Worm (Caenorhabditis elegans) whole organism, L3 larva: ENCODE data around the gene ztf-31.

Source experiments
- R02D3.7 ChIP-seq: fragments of 150-350 bp; optimal IDR thresholded peaks from 2 replicates; lab custom pipeline; 2014; ENCODE audit warnings: missing biosample characterization, missing genetic modification characterization
- ZK546.5 ChIP-seq: sonication (generic microtip); optimal IDR thresholded peaks from 2 replicates; lab custom pipeline; 2017; ENCODE audit warnings: missing biosample characterization, missing genetic modification characterization
- aly-2 ChIP-seq: fragments of 150-350 bp; optimal IDR thresholded peaks from 2 replicates; lab custom pipeline; 2014; ENCODE audit warnings: missing biosample characterization, missing genetic modification characterization
- ama-1 ChIP-seq: fragments of 150-350 bp; optimal IDR thresholded peaks from 2 replicates; lab custom pipeline; 2018
- ceh-16 ChIP-seq: sonication (generic microtip); optimal IDR thresholded peaks from 2 replicates; lab custom pipeline; 2017; ENCODE audit warnings: missing biosample characterization, missing genetic modification characterization
- ceh-28 ChIP-seq: fragments of 150-350 bp; optimal IDR thresholded peaks from 2 replicates; lab custom pipeline; 2014; ENCODE audit warnings: missing biosample characterization, missing genetic modification reagents, missing genetic modification characterization
- ceh-82 ChIP-seq: fragments of 150-350 bp; optimal IDR thresholded peaks from 2 replicates; lab custom pipeline; 2014; ENCODE audit warnings: missing biosample characterization, missing genetic modification characterization
- ceh-9 ChIP-seq: sonication (generic microtip); optimal IDR thresholded peaks from 2 replicates; lab custom pipeline; 2018; ENCODE audit warnings: missing biosample characterization, missing genetic modification characterization
- daf-12 ChIP-seq: fragments of 150-350 bp; optimal IDR thresholded peaks from 2 replicates; lab custom pipeline; 2014; ENCODE audit warnings: missing biosample characterization, missing genetic modification reagents, missing genetic modification characterization
- egl-27 ChIP-seq: sonication (generic microtip); optimal IDR thresholded peaks from 4 replicates; lab custom pipeline; 2017; ENCODE audit warnings: missing biosample characterization, missing genetic modification reagents, missing genetic modification characterization
- egl-5 ChIP-seq: fragments of 150-350 bp; optimal IDR thresholded peaks from 2 replicates; lab custom pipeline; 2017; ENCODE audit warnings: missing biosample characterization, missing genetic modification reagents, missing genetic modification characterization, inconsistent platforms
- elt-1 ChIP-seq: fragments of 150-350 bp; optimal IDR thresholded peaks from 2 replicates; lab custom pipeline; 2014; ENCODE audit warnings: missing biosample characterization, missing genetic modification characterization
- elt-2 ChIP-seq: sonication (generic microtip); optimal IDR thresholded peaks from 2 replicates; lab custom pipeline; 2016; ENCODE audit warnings: missing genetic modification reagents, mild to moderate bottlenecking, missing genetic modification characterization, missing compliant biosample characterization
- elt-3 ChIP-seq, 3 experiments: fragments of 150-350 bp in 1 of 3; sonication (generic microtip) in 2 of 3; optimal IDR thresholded peaks; 2 replicates in 2 of 3; 4 replicates in 1 of 3; lab custom pipeline; 2014 to 2017; ENCODE audit warnings: missing biosample characterization in 3 of 3, missing genetic modification characterization in 3 of 3
- eor-1 ChIP-seq, 2 experiments: fragments of 150-350 bp; optimal IDR thresholded peaks; 2 replicates each; lab custom pipeline; 2014 to 2018; ENCODE audit warnings: missing biosample characterization in 2 of 2, missing genetic modification characterization in 2 of 2
- fkh-10 ChIP-seq: sonication (generic microtip); optimal IDR thresholded peaks from 2 replicates; lab custom pipeline; 2017; ENCODE audit warnings: missing biosample characterization, missing genetic modification reagents, missing genetic modification characterization
- fkh-2 ChIP-seq: fragments of 150-350 bp; optimal IDR thresholded peaks from 2 replicates; lab custom pipeline; 2014; ENCODE audit warnings: missing biosample characterization, missing genetic modification reagents, missing genetic modification characterization
- fos-1 ChIP-seq: fragments of 150-350 bp; optimal IDR thresholded peaks from 2 replicates; lab custom pipeline; 2014; ENCODE audit warnings: missing biosample characterization, missing genetic modification characterization
- hmg-11 ChIP-seq: sonication (generic microtip); optimal IDR thresholded peaks from 2 replicates; lab custom pipeline; 2016; ENCODE audit warnings: missing genetic modification characterization, missing compliant biosample characterization
- jun-1 ChIP-seq: fragments of 150-350 bp; optimal IDR thresholded peaks from 2 replicates; lab custom pipeline; 2014; ENCODE audit warnings: missing biosample characterization, missing genetic modification reagents, missing genetic modification characterization
- lin-15B ChIP-seq: fragments of 150-350 bp; optimal IDR thresholded peaks from 2 replicates; lab custom pipeline; 2014; ENCODE audit warnings: missing biosample characterization, missing genetic modification characterization
- lin-39 ChIP-seq: fragments of 150-350 bp; optimal IDR thresholded peaks from 2 replicates; lab custom pipeline; 2018; ENCODE audit warnings: missing biosample characterization, missing genetic modification reagents, missing genetic modification characterization
- lsy-12 ChIP-seq: sonication (generic microtip); optimal IDR thresholded peaks from 2 replicates; lab custom pipeline; 2016; ENCODE audit warnings: mild to moderate bottlenecking, missing genetic modification characterization, missing compliant biosample characterization
- mdl-1 ChIP-seq: fragments of 150-350 bp; optimal IDR thresholded peaks from 2 replicates; lab custom pipeline; 2014; ENCODE audit warnings: missing biosample characterization, missing genetic modification characterization
- mml-1 ChIP-seq: fragments of 150-350 bp; sonication (generic microtip); optimal IDR thresholded peaks from 3 replicates; lab custom pipeline; 2014; ENCODE audit warnings: missing biosample characterization, missing genetic modification characterization
- nfya-1 ChIP-seq: sonication (generic microtip); optimal IDR thresholded peaks from 2 replicates; lab custom pipeline; 2017; ENCODE audit warnings: missing genetic modification characterization, mild to moderate bottlenecking, missing compliant biosample characterization, antibody characterized with exemption, moderate library complexity; ENCODE audit not compliant: insufficient read depth
- nhr-11 ChIP-seq: fragments of 150-350 bp; optimal IDR thresholded peaks from 2 replicates; lab custom pipeline; 2014; ENCODE audit warnings: missing biosample characterization, missing genetic modification characterization
- nhr-12 ChIP-seq: fragments of 150-350 bp; optimal IDR thresholded peaks from 2 replicates; lab custom pipeline; 2014; ENCODE audit warnings: missing biosample characterization, missing genetic modification characterization
- nhr-23 ChIP-seq: fragments of 150-350 bp; optimal IDR thresholded peaks from 2 replicates; lab custom pipeline; 2014; ENCODE audit warnings: missing biosample characterization, missing genetic modification reagents, missing genetic modification characterization
- nhr-237 ChIP-seq: fragments of 150-350 bp; optimal IDR thresholded peaks from 2 replicates; lab custom pipeline; 2014; ENCODE audit warnings: missing biosample characterization, missing genetic modification characterization
- nhr-25 ChIP-seq: sonication (generic microtip); optimal IDR thresholded peaks from 2 replicates; lab custom pipeline; 2017; ENCODE audit warnings: missing biosample characterization, missing genetic modification characterization
- nhr-28 ChIP-seq: fragments of 150-350 bp; optimal IDR thresholded peaks from 2 replicates; lab custom pipeline; 2014; ENCODE audit warnings: missing biosample characterization, missing genetic modification characterization
- nhr-43 ChIP-seq: sonication (generic microtip); optimal IDR thresholded peaks from 2 replicates; lab custom pipeline; 2016; ENCODE audit warnings: mild to moderate bottlenecking, missing genetic modification characterization, missing compliant biosample characterization; ENCODE audit not compliant: poor library complexity, severe bottlenecking
- nhr-67 ChIP-seq: fragments of 150-350 bp; optimal IDR thresholded peaks from 2 replicates; lab custom pipeline; 2014; ENCODE audit warnings: missing biosample characterization, missing genetic modification characterization
- nhr-76 ChIP-seq: fragments of 150-350 bp; sonication (generic microtip); optimal IDR thresholded peaks from 5 replicates; lab custom pipeline; 2014; ENCODE audit warnings: missing biosample characterization, missing genetic modification characterization
- nhr-77 ChIP-seq: fragments of 150-350 bp; optimal IDR thresholded peaks from 2 replicates; lab custom pipeline; 2014; ENCODE audit warnings: missing biosample characterization, missing genetic modification characterization
- pha-4 ChIP-seq: fragments of 150-350 bp; optimal IDR thresholded peaks from 2 replicates; lab custom pipeline; 2014; ENCODE audit warnings: missing biosample characterization, missing genetic modification reagents, missing genetic modification characterization
- pqm-1 ChIP-seq: fragments of 150-350 bp; optimal IDR thresholded peaks from 2 replicates; lab custom pipeline; 2017; ENCODE audit warnings: missing biosample characterization, missing genetic modification characterization, inconsistent platforms
- sea-2 ChIP-seq: fragments of 150-350 bp; sonication (generic microtip); optimal IDR thresholded peaks from 4 replicates; lab custom pipeline; 2014; ENCODE audit warnings: missing biosample characterization, missing genetic modification reagents, missing genetic modification characterization
- skn-1 ChIP-seq: fragments of 150-350 bp; optimal IDR thresholded peaks from 2 replicates; lab custom pipeline; 2014; ENCODE audit warnings: missing biosample characterization, missing genetic modification characterization
- snpc-4 ChIP-seq: fragments of 150-350 bp; optimal IDR thresholded peaks from 2 replicates; lab custom pipeline; 2014; ENCODE audit warnings: missing biosample characterization, missing genetic modification characterization
- tbx-2 ChIP-seq: sonication (generic microtip); optimal IDR thresholded peaks from 2 replicates; lab custom pipeline; 2016; ENCODE audit warnings: mild to moderate bottlenecking, missing genetic modification characterization, missing compliant biosample characterization
- unc-39 ChIP-seq: sonication (generic microtip); optimal IDR thresholded peaks from 4 replicates; lab custom pipeline; 2017; ENCODE audit warnings: missing biosample characterization, missing genetic modification characterization
- unc-62 ChIP-seq: fragments of 150-350 bp; sonication (generic microtip); optimal IDR thresholded peaks from 4 replicates; lab custom pipeline; 2014; ENCODE audit warnings: missing biosample characterization, missing genetic modification reagents, missing genetic modification characterization
- zag-1 ChIP-seq: fragments of 150-350 bp; optimal IDR thresholded peaks from 2 replicates; lab custom pipeline; 2014; ENCODE audit warnings: missing biosample characterization, missing genetic modification characterization
- ztf-11 ChIP-seq: fragments of 150-350 bp; optimal IDR thresholded peaks from 2 replicates; lab custom pipeline; 2014; ENCODE audit warnings: missing biosample characterization, missing genetic modification characterization
- ztf-4 ChIP-seq: fragments of 150-350 bp; optimal IDR thresholded peaks from 2 replicates; lab custom pipeline; 2014; ENCODE audit warnings: missing biosample characterization, missing genetic modification characterization

Gene ztf-31

ce11 chrIII:7278491-7278890, 37.3 kb downstream of the ztf-31 start:
- TF ChIP-seq nhr-237 (no peak), daf-12 (tag; lab: Kevin White, UChicago) (no peak), snpc-4 (tag; lab: Kevin White, UChicago) (peak; percentile 99), hmg-11 (tag; lab: Kevin White, UChicago) (peak; percentile 49), fkh-2 (tag; lab: Kevin White, UChicago) (no peak), jun-1 (tag; lab: Kevin White, UChicago) (peak; percentile 56), aly-2 (no peak), elt-2 (tag; lab: Kevin White, UChicago) (peak; percentile 45), nhr-67 (no peak), ceh-9 (tag; lab: Kevin White, UChicago) (no peak), nhr-28 (tag; lab: Kevin White, UChicago) (no peak), tbx-2 (tag; lab: Kevin White, UChicago) (no peak), elt-3 (tag; optimal IDR thresholded peaks at IDR 0.05; lab: Kevin White, UChicago) (no peak), pqm-1 (tag; lab: Kevin White, UChicago) (no peak), ceh-82 (tag; lab: Kevin White, UChicago) (no peak), ama-1 (lab: Kevin White, UChicago) (no peak), mml-1 (tag; lab: Kevin White, UChicago) (no peak), nhr-76 (tag; lab: Kevin White, UChicago) (no peak), fos-1 (tag; lab: Kevin White, UChicago) (no peak), sea-2 (GFP tag; lab: Kevin White, UChicago) (no peak), ztf-4 (tag; lab: Kevin White, UChicago) (no peak), fkh-10 (GFP tag; lab: Kevin White, UChicago) (no peak), ceh-16 (tag; lab: Kevin White, UChicago) (no peak), lsy-12 (tag; lab: Kevin White, UChicago) (peak; percentile 75), mdl-1 (no peak), eor-1 (tag; optimal IDR thresholded peaks at IDR 0.05; lab: Kevin White, UChicago) (no peak), unc-62 (GFP tag; lab: Kevin White, UChicago) (no peak), nhr-12 (no peak), egl-27 (no peak), lin-39 (tag; lab: Kevin White, UChicago) (no peak), unc-39 (no peak), nhr-25 (tag; lab: Kevin White, UChicago) (no peak), R02D3.7 (peak; percentile 6), ZK546.5 (tag; lab: Kevin White, UChicago) (no peak), nhr-43 (tag; lab: Kevin White, UChicago) (peak; percentile 38), pha-4 (peak; percentile 82), ztf-11 (no peak), skn-1 (tag; lab: Kevin White, UChicago) (no peak), nfya-1 (tag; lab: Kevin White, UChicago) (peak; percentile 44), egl-5 (no peak), ceh-28 (tag; lab: Kevin White, UChicago) (peak; percentile 45), lin-15B (peak; percentile 18), nhr-23 (tag; lab: Kevin White, UChicago) (peak; percentile 45), zag-1 (tag; lab: Kevin White, UChicago) (no peak), nhr-77 (tag; lab: Kevin White, UChicago) (peak; percentile 49), elt-1 (tag; lab: Kevin White, UChicago) (no peak), nhr-11 (tag; lab: Kevin White, UChicago) (peak; percentile 39)
- TF ChIP-seq, all 47 proteins: peak for 14
